Worm (Caenorhabditis elegans) whole organism, late embryonic: ENCODE results near the gene Y70C5A.3.

Experiments
- K02D7.2 ChIP-seq: sonication (generic microtip); optimal IDR thresholded peaks from 2 replicates; lab custom pipeline; 2017; ENCODE audit warnings: mild to moderate bottlenecking, missing genetic modification characterization, missing compliant biosample characterization
- Y22D7AL.16 ChIP-seq: sonication (generic microtip); optimal IDR thresholded peaks from 2 replicates; lab custom pipeline; 2016; ENCODE audit warnings: missing genetic modification characterization, missing compliant biosample characterization
- ceh-19 ChIP-seq: fragments of 200-800 bp; sonication (Bioruptor generic); optimal IDR thresholded peaks from 2 replicates; lab custom pipeline; 2018; ENCODE audit warnings: mild to moderate bottlenecking, missing genetic modification characterization, missing compliant biosample characterization
- ceh-24 ChIP-seq: sonication (generic microtip); optimal IDR thresholded peaks from 2 replicates; lab custom pipeline; 2016; ENCODE audit warnings: mild to moderate bottlenecking, missing genetic modification characterization, missing compliant biosample characterization
- ceh-30 ChIP-seq: fragments of 150-350 bp; optimal IDR thresholded peaks from 2 replicates; lab custom pipeline; 2014; ENCODE audit warnings: missing biosample characterization, missing genetic modification characterization
- ceh-31 ChIP-seq: sonication (generic microtip); optimal IDR thresholded peaks from 2 replicates; lab custom pipeline; 2016; ENCODE audit warnings: missing genetic modification characterization, missing compliant biosample characterization
- ceh-48 ChIP-seq: sonication (generic microtip); optimal IDR thresholded peaks from 2 replicates; lab custom pipeline; 2016; ENCODE audit warnings: missing genetic modification characterization, inconsistent platforms, missing compliant biosample characterization
- ceh-6 ChIP-seq: fragments of 200-800 bp; sonication (Bioruptor generic); optimal IDR thresholded peaks from 2 replicates; lab custom pipeline; 2018; ENCODE audit warnings: mild to moderate bottlenecking, missing genetic modification characterization, missing compliant biosample characterization
- che-1 ChIP-seq: sonication (generic microtip); optimal IDR thresholded peaks from 2 replicates; lab custom pipeline; 2016; ENCODE audit warnings: mild to moderate bottlenecking, missing genetic modification characterization, missing compliant biosample characterization
- dve-1 ChIP-seq: sonication (generic microtip); optimal IDR thresholded peaks from 2 replicates; lab custom pipeline; 2017; ENCODE audit warnings: antibody characterized with exemption, mild to moderate bottlenecking, missing genetic modification characterization, missing compliant biosample characterization
- ets-4 ChIP-seq: sonication (generic microtip); optimal IDR thresholded peaks from 2 replicates; lab custom pipeline; 2016; ENCODE audit warnings: missing genetic modification characterization, missing compliant biosample characterization
- fax-1 ChIP-seq: sonication (generic microtip); optimal IDR thresholded peaks from 2 replicates; lab custom pipeline; 2016; ENCODE audit warnings: missing genotype, missing genetic modification characterization, missing compliant biosample characterization
- fkh-10 ChIP-seq: fragments of 150-350 bp; optimal IDR thresholded peaks from 2 replicates; lab custom pipeline; 2014; ENCODE audit warnings: missing biosample characterization, missing genetic modification reagents, missing genetic modification characterization
- hlh-13 ChIP-seq: fragments of 200-800 bp; sonication (Bioruptor generic); optimal IDR thresholded peaks from 2 replicates; lab custom pipeline; 2018; ENCODE audit warnings: mild to moderate bottlenecking, missing genetic modification characterization, missing compliant biosample characterization
- hlh-15 ChIP-seq: sonication (generic microtip); optimal IDR thresholded peaks from 2 replicates; lab custom pipeline; 2016; ENCODE audit warnings: missing genetic modification characterization, missing compliant biosample characterization
- hlh-30 ChIP-seq: sonication (generic microtip); optimal IDR thresholded peaks from 2 replicates; lab custom pipeline; 2017; ENCODE audit warnings: antibody characterized with exemption, missing genetic modification characterization, missing compliant biosample characterization; ENCODE audit not compliant: insufficient read depth
- hlh-6 ChIP-seq: sonication (generic microtip); optimal IDR thresholded peaks from 2 replicates; lab custom pipeline; 2016; ENCODE audit warnings: missing genotype, missing genetic modification characterization, missing compliant biosample characterization
- lim-6 ChIP-seq: sonication (generic microtip); optimal IDR thresholded peaks from 2 replicates; lab custom pipeline; 2016; ENCODE audit warnings: missing genetic modification characterization, missing compliant biosample characterization
- lin-11 ChIP-seq: fragments of 200-800 bp; sonication (Bioruptor generic); optimal IDR thresholded peaks from 2 replicates; lab custom pipeline; 2018; ENCODE audit warnings: mild to moderate bottlenecking, missing genetic modification characterization, missing compliant biosample characterization
- madf-2 ChIP-seq: sonication (generic microtip); optimal IDR thresholded peaks from 2 replicates; lab custom pipeline; 2017; ENCODE audit warnings: missing genetic modification characterization, missing compliant biosample characterization
- mec-3 ChIP-seq: sonication (generic microtip); optimal IDR thresholded peaks from 2 replicates; lab custom pipeline; 2016; ENCODE audit warnings: borderline replicate concordance, missing genetic modification characterization, missing compliant biosample characterization
- nfya-1 ChIP-seq: sonication (generic microtip); optimal IDR thresholded peaks from 2 replicates; lab custom pipeline; 2017; ENCODE audit warnings: missing genetic modification characterization, mild to moderate bottlenecking, missing compliant biosample characterization, antibody characterized with exemption, moderate library complexity
- nhr-11 ChIP-seq: fragments of 150-350 bp; optimal IDR thresholded peaks from 2 replicates; lab custom pipeline; 2014; ENCODE audit warnings: missing biosample characterization, missing genetic modification characterization
- odd-2 ChIP-seq: sonication (generic microtip); optimal IDR thresholded peaks from 2 replicates; lab custom pipeline; 2017; ENCODE audit warnings: antibody characterized with exemption, mild to moderate bottlenecking, missing genetic modification characterization, missing compliant biosample characterization
- pag-3 ChIP-seq: sonication (generic microtip); optimal IDR thresholded peaks from 2 replicates; lab custom pipeline; 2016; ENCODE audit warnings: missing compliant biosample characterization, missing genetic modification characterization, borderline replicate concordance
- pat-9 ChIP-seq: fragments of 200-800 bp; sonication (Bioruptor generic); optimal IDR thresholded peaks from 2 replicates; lab custom pipeline; 2018; ENCODE audit warnings: mild to moderate bottlenecking, missing genetic modification characterization, moderate library complexity, missing compliant biosample characterization
- pha-2 ChIP-seq: sonication (generic microtip); optimal IDR thresholded peaks from 2 replicates; lab custom pipeline; 2017; ENCODE audit warnings: mild to moderate bottlenecking, missing genetic modification characterization, missing compliant biosample characterization
- pha-4 ChIP-seq: fragments of 150-350 bp; optimal IDR thresholded peaks from 2 replicates; lab custom pipeline; 2018; ENCODE audit warnings: missing biosample characterization, missing genetic modification reagents, missing genetic modification characterization
- pqm-1 ChIP-seq: sonication (generic microtip); optimal IDR thresholded peaks from 2 replicates; lab custom pipeline; 2016; ENCODE audit warnings: missing genetic modification characterization, missing compliant biosample characterization
- ref-2 ChIP-seq: sonication (generic microtip); optimal IDR thresholded peaks from 2 replicates; lab custom pipeline; 2016; ENCODE audit warnings: missing genetic modification characterization, missing compliant biosample characterization
- rnt-1 ChIP-seq: sonication (generic microtip); optimal IDR thresholded peaks from 2 replicates; lab custom pipeline; 2016; ENCODE audit warnings: missing genetic modification characterization, missing compliant biosample characterization
- sox-2 ChIP-seq: fragments of 200-800 bp; sonication (Bioruptor generic); IDR thresholded peaks from 2 replicates; pipeline ENCODE4 v1.3.6; 2022; ENCODE audit warnings: missing genetic modification reagents, missing genetic modification characterization, missing compliant biosample characterization
- sox-4 ChIP-seq: sonication (generic microtip); optimal IDR thresholded peaks from 2 replicates; lab custom pipeline; 2017; ENCODE audit warnings: mild to moderate bottlenecking, missing genetic modification characterization, inconsistent platforms, missing compliant biosample characterization
- syd-9 ChIP-seq: sonication (generic microtip); optimal IDR thresholded peaks from 2 replicates; lab custom pipeline; 2016; ENCODE audit warnings: mild to moderate bottlenecking, missing genetic modification characterization, moderate library complexity, missing compliant biosample characterization
- tbx-2 ChIP-seq: sonication (generic microtip); optimal IDR thresholded peaks from 2 replicates; lab custom pipeline; 2016; ENCODE audit warnings: missing genetic modification characterization, missing compliant biosample characterization
- ttx-3 ChIP-seq: sonication (generic microtip); optimal IDR thresholded peaks from 2 replicates; lab custom pipeline; 2016; ENCODE audit warnings: missing genetic modification reagents, missing genetic modification characterization, missing compliant biosample characterization
- unc-42 ChIP-seq: sonication (generic microtip); optimal IDR thresholded peaks from 2 replicates; lab custom pipeline; 2016; ENCODE audit warnings: missing genotype, missing genetic modification characterization, missing compliant biosample characterization
- unc-86 ChIP-seq: sonication (generic microtip); optimal IDR thresholded peaks from 2 replicates; lab custom pipeline; 2016; ENCODE audit warnings: missing genetic modification characterization, missing compliant biosample characterization
- zip-5 ChIP-seq: sonication (generic microtip); optimal IDR thresholded peaks from 2 replicates; lab custom pipeline; 2016; ENCODE audit warnings: missing genetic modification characterization, missing compliant biosample characterization
- ztf-16 ChIP-seq: sonication (generic microtip); optimal IDR thresholded peaks from 2 replicates; lab custom pipeline; 2017; ENCODE audit warnings: missing genetic modification characterization, missing compliant biosample characterization

Gene Y70C5A.3

DNA sequence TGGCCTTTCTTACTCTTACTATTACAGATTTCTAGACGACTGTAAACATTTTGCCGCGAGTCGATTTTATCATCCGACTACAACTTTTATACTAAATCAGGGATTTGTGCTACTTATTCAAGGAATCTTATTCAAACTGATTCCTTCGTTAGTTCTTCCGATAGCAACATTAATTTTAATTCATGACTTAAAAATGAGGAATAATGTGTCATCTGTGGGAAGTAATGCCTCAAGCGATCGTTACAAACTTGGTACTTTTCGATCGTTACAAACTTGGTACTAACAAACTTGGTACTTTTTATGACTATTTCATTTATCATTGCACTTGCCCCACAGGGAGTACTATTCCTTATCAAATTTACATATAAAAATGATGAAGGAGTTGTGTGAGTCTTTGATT, 3.3 kb downstream of the Y70C5A.3 start, which contains the start of gene Y70C5A.4:
Gene Y70C5A.4, plus strand, starts transcription at position 301 of the 400 bp plus-strand sequence.
- no peak for TF ChIP-seq nhr-11 (tag; lab: Kevin White, UChicago)
- no peak for TF ChIP-seq hlh-30 (tag; lab: Kevin White, UChicago)
- no peak for TF ChIP-seq ceh-31 (tag; lab: Kevin White, UChicago)
- no peak for TF ChIP-seq rnt-1 (tag; lab: Kevin White, UChicago)
- no peak for TF ChIP-seq lim-6 (tag; lab: Kevin White, UChicago)
- TF ChIP-seq lin-11 (tag; lab: Kevin White, UChicago): no peak
- TF ChIP-seq pag-3: no peak

DNA sequence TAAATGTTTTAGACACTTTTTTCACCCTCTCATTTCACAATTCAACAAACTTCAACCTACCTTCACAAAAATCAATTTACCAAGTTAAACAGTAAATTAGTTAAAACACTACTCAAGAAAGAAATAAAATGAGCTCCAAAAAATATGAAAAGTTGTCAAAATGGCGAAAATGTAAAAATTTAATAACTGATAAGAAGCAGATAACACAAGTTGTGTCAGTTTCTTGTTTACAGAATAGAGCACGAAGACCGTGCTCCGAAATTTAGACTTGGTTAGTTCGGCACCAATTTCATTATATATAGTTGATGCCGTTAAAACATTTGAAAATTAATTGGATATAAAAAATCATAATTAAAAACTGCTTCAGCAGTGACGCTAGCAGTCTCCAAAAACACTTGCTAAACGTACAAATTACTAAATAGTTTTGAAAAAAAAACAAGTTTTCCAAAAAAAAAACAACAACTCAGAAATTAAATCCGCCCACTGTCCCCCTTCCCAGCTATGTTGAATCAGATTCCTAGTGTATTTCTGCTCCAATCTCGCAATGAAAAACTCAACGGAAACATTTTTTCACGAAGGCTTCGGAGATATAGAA, 9.8 kb downstream of the Y70C5A.3 start, which contains the start of gene srw-54:
Gene srw-54, plus strand, starts transcription at position 545 of the 595 bp plus-strand sequence.
- TF ChIP-seq hlh-13 (GFP tag; lab: Kevin White, UChicago) (no peak), syd-9 (tag; lab: Kevin White, UChicago) (no peak), ceh-6 (GFP tag; lab: Kevin White, UChicago) (no peak), ceh-19 (no peak), ceh-24 (no peak), tbx-2 (no peak), ceh-30 (tag; lab: Kevin White, UChicago) (no peak), pha-4 (no peak), ets-4 (tag; lab: Kevin White, UChicago) (no peak), sox-2 (GFP tag; lab: Robert Waterston, UW) (no peak), ceh-48 (tag; lab: Kevin White, UChicago) (no peak), unc-86 (no peak), madf-2 (tag; lab: Kevin White, UChicago) (no peak)

DNA sequence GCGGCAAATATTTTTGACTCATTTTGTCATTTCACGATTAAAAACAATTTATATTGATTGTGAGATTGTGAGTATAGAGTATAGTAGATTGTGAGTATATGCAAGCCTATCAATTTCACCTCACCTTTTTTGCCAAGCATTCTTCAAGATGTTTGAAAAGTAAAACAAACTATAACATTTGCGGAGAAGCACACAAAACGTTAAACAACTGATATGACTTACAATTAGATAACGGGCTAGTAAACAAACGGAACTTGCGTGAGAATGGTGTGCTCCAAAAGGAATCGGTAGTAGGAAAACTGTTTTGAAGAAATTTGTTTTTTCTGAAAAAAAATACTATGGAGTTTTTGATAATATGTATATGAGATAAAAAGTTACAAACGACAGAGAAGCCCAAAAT, 10.6 kb downstream of the Y70C5A.3 start:
- TF ChIP-seq sox-2 (GFP tag; lab: Robert Waterston, UW): no peak
- TF ChIP-seq pqm-1: no peak
- TF ChIP-seq ztf-16 (tag; lab: Kevin White, UChicago): no peak
- TF ChIP-seq hlh-6 (tag; lab: Kevin White, UChicago): no peak
- no peak for TF ChIP-seq hlh-15 (tag; lab: Kevin White, UChicago)
- TF ChIP-seq fax-1 (tag; lab: Kevin White, UChicago): no peak
- TF ChIP-seq sox-4 (tag; lab: Kevin White, UChicago): no peak
- TF ChIP-seq che-1 (tag; lab: Kevin White, UChicago): no peak
- no peak for TF ChIP-seq K02D7.2 (tag; lab: Kevin White, UChicago)

DNA sequence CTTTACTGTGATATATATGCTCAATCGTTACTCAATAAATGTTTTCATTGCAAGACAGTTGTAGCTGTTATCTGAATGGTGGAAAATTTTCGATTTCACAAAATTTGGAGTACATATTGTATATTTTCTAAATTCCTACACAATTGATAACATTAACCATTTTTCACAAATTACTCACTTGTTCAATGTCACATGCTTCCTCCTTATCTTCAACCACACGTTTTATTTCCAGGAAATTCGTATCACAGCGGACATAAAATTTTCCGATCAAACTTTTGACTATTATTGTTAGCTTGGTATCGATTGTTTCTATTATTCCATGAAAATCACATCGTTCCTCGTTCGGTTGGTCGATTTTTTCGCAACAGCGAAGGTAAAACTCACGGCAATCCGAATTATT, 12.2 kb downstream of the Y70C5A.3 start:
- TF ChIP-seq ceh-48 (tag; lab: Kevin White, UChicago): no peak
- TF ChIP-seq ref-2 (tag; lab: Kevin White, UChicago): no peak
- no peak for TF ChIP-seq zip-5 (tag; lab: Kevin White, UChicago)
- TF ChIP-seq rnt-1 (tag; lab: Kevin White, UChicago): no peak
- TF ChIP-seq lin-11 (tag; lab: Kevin White, UChicago): no peak
- TF ChIP-seq ceh-6 (GFP tag; lab: Kevin White, UChicago): no peak
- TF ChIP-seq unc-42 (tag; lab: Kevin White, UChicago): no peak
- no peak for TF ChIP-seq sox-2 (GFP tag; lab: Robert Waterston, UW)
- no peak for TF ChIP-seq odd-2 (tag; lab: Kevin White, UChicago)
- no peak for TF ChIP-seq ceh-19
- no peak for TF ChIP-seq fkh-10 (GFP tag; lab: Kevin White, UChicago)

DNA sequence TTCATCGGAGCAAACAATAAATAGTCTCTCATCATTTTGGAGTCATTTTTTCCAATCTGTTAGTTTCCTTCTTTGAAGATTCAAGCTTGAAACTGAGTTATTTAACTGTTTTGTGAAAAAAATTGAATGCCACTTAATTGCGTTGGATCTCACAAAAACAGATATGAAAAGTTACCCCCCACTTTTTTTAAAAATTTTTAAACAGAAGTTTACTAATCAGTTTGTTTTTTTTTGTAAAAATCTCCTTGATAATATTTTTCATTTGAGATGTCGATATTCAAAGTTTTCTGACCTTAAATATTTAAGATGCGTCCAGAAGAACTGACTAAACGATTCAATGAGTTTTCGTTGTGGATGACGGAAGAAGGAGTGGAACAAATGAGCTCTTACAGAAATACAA, 14.4 kb downstream of the Y70C5A.3 start, which contains the start of gene Y32B12C.1:
Gene Y32B12C.1, plus strand, starts transcription at position 301 of the 400 bp plus-strand sequence.
- no peak for TF ChIP-seq pat-9 (tag; lab: Kevin White, UChicago)
- no peak for TF ChIP-seq ref-2 (tag; lab: Kevin White, UChicago)
- no peak for TF ChIP-seq ttx-3 (tag; lab: Kevin White, UChicago)
- no peak for TF ChIP-seq mec-3 (tag; lab: Kevin White, UChicago)
- no peak for TF ChIP-seq hlh-30 (tag; lab: Kevin White, UChicago)
- TF ChIP-seq zip-5 (tag; lab: Kevin White, UChicago): no peak
- no peak for TF ChIP-seq ceh-6 (GFP tag; lab: Kevin White, UChicago)
- no peak for TF ChIP-seq pha-2 (tag; lab: Kevin White, UChicago)
- no peak for TF ChIP-seq sox-2 (GFP tag; lab: Robert Waterston, UW)
- no peak for TF ChIP-seq Y22D7AL.16 (tag; lab: Kevin White, UChicago)
- TF ChIP-seq ceh-30 (tag; lab: Kevin White, UChicago): no peak
- TF ChIP-seq nfya-1: no peak
- no peak for TF ChIP-seq pqm-1
- no peak for TF ChIP-seq dve-1 (tag; lab: Kevin White, UChicago)
